Worm (Caenorhabditis elegans): ENCODE data around the gene spe-17.

DNA sequence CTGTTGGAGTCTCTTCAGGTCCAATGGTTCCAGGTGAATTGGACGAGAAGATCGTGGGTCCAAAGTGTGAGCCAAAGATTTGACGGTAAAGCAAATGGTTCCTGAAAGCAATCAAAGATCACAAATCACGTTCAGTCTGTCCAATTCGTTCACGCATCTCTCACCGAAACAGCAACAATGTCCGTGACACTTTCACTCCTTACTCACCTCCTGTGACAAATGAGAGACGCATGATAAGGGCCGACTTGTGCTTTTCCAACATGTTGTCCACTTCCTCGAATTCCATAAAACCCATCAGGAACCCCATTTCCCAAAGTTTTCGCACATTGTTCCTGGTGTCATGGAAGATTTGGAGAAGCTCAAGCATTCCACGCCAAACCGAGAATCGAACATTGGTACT lies 27.2 kb downstream of the spe-17 start:
- TF ChIP-seq nhr-237 (tag; optimal IDR thresholded peaks at IDR 0.05) (no peak), unc-39 (tag; optimal IDR thresholded peaks at IDR 0.05) (no peak), F13H6.1 (tag; optimal IDR thresholded peaks at IDR 0.05) (no peak), nhr-6 (tag; optimal IDR thresholded peaks at IDR 0.05) (no peak), elt-1 (tag; optimal IDR thresholded peaks at IDR 0.05) (no peak), aly-2 (tag; optimal IDR thresholded peaks at IDR 0.05) (no peak)

Data from whole organism, L2 larva.